Worm (Caenorhabditis elegans): ENCODE results near the gene rsp-6.

- TF ChIP-seq ceh-39 (tag; optimal IDR thresholded peaks at IDR 0.05) (no peak), pha-4 (tag; optimal IDR thresholded peaks at IDR 0.05) (no peak), mab-5 (tag; optimal IDR thresholded peaks at IDR 0.05) (no peak), zip-8 (tag; optimal IDR thresholded peaks at IDR 0.05) (no peak), snpc-4 (tag; optimal IDR thresholded peaks at IDR 0.05) (no peak), ces-1 (GFP tag; optimal IDR thresholded peaks at IDR 0.05) (no peak), elt-3 (tag; optimal IDR thresholded peaks at IDR 0.05) (no peak), unc-62 (GFP tag; optimal IDR thresholded peaks at IDR 0.05) (no peak), ztf-11 (tag; optimal IDR thresholded peaks at IDR 0.05) (no peak), lsy-2 (tag; optimal IDR thresholded peaks at IDR 0.05) (no peak), lin-13 (tag; optimal IDR thresholded peaks at IDR 0.05) (no peak)
Measured at ce11 chrIV:7824649-7825048, 33.6 kb upstream of the rsp-6 start.
